Fruit fly (Drosophila melanogaster) whole organism, embryonic: ENCODE data around the gene CG15201.

ENCODE experiments used
- Bgb ChIP-seq: fragments of 200-800 bp; sonication (Bioruptor generic); IDR thresholded peaks from 2 replicates; pipeline ENCODE4 v1.3.6; 2022; ENCODE audit warnings: missing biosample characterization, missing genetic modification characterization; ENCODE audit not compliant: partially characterized antibody
- CG10267 ChIP-seq: fragments of 200-800 bp; sonication (Bioruptor generic); optimal IDR thresholded peaks from 2 replicates; lab custom pipeline; 2018; ENCODE audit warnings: missing biosample characterization, mild to moderate bottlenecking, missing genetic modification characterization, moderate library complexity
- CG13624 ChIP-seq: fragments of 200-800 bp; sonication (Bioruptor generic); optimal IDR thresholded peaks from 2 replicates; lab custom pipeline; 2016; ENCODE audit warnings: missing biosample characterization, missing genetic modification characterization
- CG15011 ChIP-seq: fragments of 200-800 bp; sonication (Bioruptor generic); optimal IDR thresholded peaks from 3 replicates; lab custom pipeline; 2018; ENCODE audit warnings: missing biosample characterization, mild to moderate bottlenecking, missing genetic modification characterization
- CG17361 ChIP-seq: fragments of 200-800 bp; sonication (Bioruptor generic); IDR thresholded peaks from 3 replicates; pipeline ENCODE4 v1.3.6; 2022; ENCODE audit warnings: missing biosample characterization, missing genetic modification characterization
- CG18619 ChIP-seq: fragments of 200-800 bp; sonication (Bioruptor generic); optimal IDR thresholded peaks from 3 replicates; lab custom pipeline; 2017; ENCODE audit warnings: missing biosample characterization, mild to moderate bottlenecking, missing genetic modification characterization
- CG2712 ChIP-seq: fragments of 200-800 bp; optimal IDR thresholded peaks from 3 replicates; lab custom pipeline; 2019; ENCODE audit warnings: missing biosample characterization, mild to moderate bottlenecking, missing genetic modification characterization, moderate library complexity
- CG32532 ChIP-seq: fragments of 200-800 bp; sonication (Bioruptor generic); IDR thresholded peaks from 2 replicates; pipeline ENCODE4 v1.3.6; 2022; ENCODE audit warnings: missing biosample characterization, missing genetic modification characterization
- CG33557 ChIP-seq: fragments of 200-800 bp; sonication (Bioruptor generic); optimal IDR thresholded peaks from 2 replicates; lab custom pipeline; 2019; ENCODE audit warnings: missing biosample characterization, mild to moderate bottlenecking, missing genetic modification characterization, moderate library complexity
- CG4617 ChIP-seq: fragments of 200-800 bp; sonication (Bioruptor generic); optimal IDR thresholded peaks from 3 replicates; lab custom pipeline; 2016; ENCODE audit warnings: missing biosample characterization, missing genetic modification characterization, borderline replicate concordance
- CG7372 ChIP-seq: fragments of 200-800 bp; sonication (Bioruptor generic); IDR thresholded peaks from 2 replicates; pipeline ENCODE4 v1.3.6; 2022; ENCODE audit warnings: missing biosample characterization, missing genetic modification characterization
- CG8281 ChIP-seq: fragments of 200-800 bp; sonication (Bioruptor generic); optimal IDR thresholded peaks from 2 replicates; lab custom pipeline; 2018; ENCODE audit warnings: missing biosample characterization, mild to moderate bottlenecking, missing genetic modification characterization, moderate library complexity
- CG8765 ChIP-seq: fragments of 200-800 bp; sonication (Bioruptor generic); IDR thresholded peaks from 2 replicates; pipeline ENCODE4 v1.3.6; 2022; ENCODE audit warnings: missing biosample characterization, missing genetic modification characterization
- CG8944 ChIP-seq: fragments of 200-800 bp; sonication (Bioruptor generic); optimal IDR thresholded peaks from 3 replicates; lab custom pipeline; 2016; ENCODE audit warnings: missing biosample characterization, missing genetic modification characterization
- CG9932 ChIP-seq: fragments of 200-800 bp; sonication (Bioruptor generic); IDR thresholded peaks from 2 replicates; pipeline ENCODE4 v1.3.6; 2022; ENCODE audit warnings: missing biosample characterization, missing genetic modification characterization
- Dbx ChIP-seq: fragments of 200-800 bp; sonication (Bioruptor generic); IDR thresholded peaks from 3 replicates; pipeline ENCODE4 v1.3.6; 2022; ENCODE audit warnings: missing biosample characterization, missing genetic modification characterization
- HHEX ChIP-seq: fragments of 200-800 bp; sonication (Bioruptor generic); optimal IDR thresholded peaks from 3 replicates; lab custom pipeline; 2017; ENCODE audit warnings: missing biosample characterization, mild to moderate bottlenecking, missing genetic modification characterization, missing genetic modification reagents
- Hmx ChIP-seq: fragments of 200-800 bp; sonication (Bioruptor generic); optimal IDR thresholded peaks from 2 replicates; lab custom pipeline; 2016; ENCODE audit warnings: missing biosample characterization, missing genetic modification characterization
- Hr39 ChIP-seq: fragments of >200 bp; optimal IDR thresholded peaks from 2 replicates; lab custom pipeline; 2017
- Myb ChIP-seq: fragments of 200-800 bp; sonication (Bioruptor generic); optimal IDR thresholded peaks from 2 replicates; lab custom pipeline; 2016; ENCODE audit warnings: missing biosample characterization, missing genetic modification characterization
- Rx ChIP-seq: fragments of 200-800 bp; sonication (Bioruptor generic); IDR thresholded peaks from 2 replicates; pipeline ENCODE4 v1.3.6; 2022; ENCODE audit warnings: missing biosample characterization, missing genetic modification characterization
- Six4 ChIP-seq: fragments of 200-800 bp; sonication (Bioruptor generic); optimal IDR thresholded peaks from 2 replicates; lab custom pipeline; 2016; ENCODE audit warnings: missing biosample characterization, missing genetic modification characterization
- Sox100B ChIP-seq: fragments of 200-800 bp; sonication (Bioruptor generic); optimal IDR thresholded peaks from 3 replicates; lab custom pipeline; 2018; ENCODE audit warnings: missing biosample characterization, mild to moderate bottlenecking, missing genetic modification characterization
- TFAM ChIP-seq: fragments of 200-800 bp; sonication (Bioruptor generic); optimal IDR thresholded peaks from 2 replicates; lab custom pipeline; 2017; ENCODE audit warnings: missing biosample characterization, missing genetic modification characterization, inconsistent platforms
- YL-1 ChIP-seq: fragments of 200-800 bp; sonication (Bioruptor generic); optimal IDR thresholded peaks from 3 replicates; lab custom pipeline; 2017; ENCODE audit warnings: missing biosample characterization, mild to moderate bottlenecking, missing genetic modification characterization
- bab2 ChIP-seq: fragments of 200-800 bp; sonication (Bioruptor generic); optimal IDR thresholded peaks from 2 replicates; lab custom pipeline; 2016; ENCODE audit warnings: missing biosample characterization, missing genetic modification characterization
- bcd ChIP-seq: fragments of 200-800 bp; sonication (Bioruptor generic); optimal IDR thresholded peaks from 2 replicates; lab custom pipeline; 2017; ENCODE audit warnings: missing biosample characterization, mild to moderate bottlenecking, missing genetic modification characterization
- bigmax ChIP-seq: fragments of 200-800 bp; sonication (Bioruptor generic); optimal IDR thresholded peaks from 2 replicates; lab custom pipeline; 2018; ENCODE audit warnings: missing biosample characterization, mild to moderate bottlenecking, missing genetic modification characterization
- bsh ChIP-seq, 2 experiments: fragments of 200-800 bp; sonication (Bioruptor generic); optimal IDR thresholded peaks; 2 replicates each; lab custom pipeline; 2017 to 2018; ENCODE audit warnings: mild to moderate bottlenecking in 2 of 2, missing biosample characterization in 2 of 2, missing genetic modification characterization in 2 of 2, moderate library complexity in 1 of 2
- caup ChIP-seq: fragments of 200-800 bp; sonication (Bioruptor generic); optimal IDR thresholded peaks from 3 replicates; lab custom pipeline; 2017; ENCODE audit warnings: missing biosample characterization, mild to moderate bottlenecking, missing genetic modification characterization, moderate library complexity; ENCODE audit not compliant: severe bottlenecking
- chm ChIP-seq: fragments of 200-800 bp; sonication (Bioruptor generic); IDR thresholded peaks from 2 replicates; pipeline ENCODE4 v1.3.6; 2022; ENCODE audit warnings: missing biosample characterization, missing genetic modification characterization
- crp ChIP-seq, 2 experiments: fragments of 200-800 bp; sonication (Bioruptor generic); optimal IDR thresholded peaks; 2 replicates in 1 of 2; 3 replicates in 1 of 2; lab custom pipeline; 2017; ENCODE audit warnings: missing biosample characterization in 2 of 2, missing genetic modification characterization in 2 of 2, mild to moderate bottlenecking in 1 of 2, moderate library complexity in 1 of 2
- cwo ChIP-seq: fragments of 200-800 bp; sonication (Bioruptor generic); optimal IDR thresholded peaks from 3 replicates; lab custom pipeline; 2017; ENCODE audit warnings: missing biosample characterization, missing genetic modification characterization, mild to moderate bottlenecking, moderate library complexity, missing genetic modification reagents
- dimm ChIP-seq: fragments of 200-800 bp; sonication (Bioruptor generic); IDR thresholded peaks from 2 replicates; pipeline ENCODE4 v1.3.6; 2022; ENCODE audit warnings: missing biosample characterization, missing genetic modification characterization
- dmrt11E ChIP-seq: fragments of 200-800 bp; sonication (Bioruptor generic); optimal IDR thresholded peaks from 3 replicates; lab custom pipeline; 2018; ENCODE audit warnings: missing biosample characterization, mild to moderate bottlenecking, missing genetic modification characterization, moderate library complexity
- eyg ChIP-seq: fragments of 200-800 bp; sonication (Bioruptor generic); optimal IDR thresholded peaks from 3 replicates; lab custom pipeline; 2016; ENCODE audit warnings: missing biosample characterization, missing genetic modification characterization
- fru ChIP-seq: fragments of >200 bp; optimal IDR thresholded peaks from 2 replicates; lab custom pipeline; 2017
- gcm2 ChIP-seq: fragments of 200-800 bp; sonication (Bioruptor generic); optimal IDR thresholded peaks from 2 replicates; lab custom pipeline; 2016; ENCODE audit warnings: missing biosample characterization, missing genetic modification characterization
- grau ChIP-seq: fragments of 200-800 bp; optimal IDR thresholded peaks from 3 replicates; lab custom pipeline; 2019; ENCODE audit warnings: missing biosample characterization, mild to moderate bottlenecking, missing genetic modification characterization, moderate library complexity
- h ChIP-seq: fragments of >200 bp; optimal IDR thresholded peaks from 2 replicates; lab custom pipeline; 2017
- inv ChIP-seq: fragments of 200-800 bp; sonication (Bioruptor generic); IDR thresholded peaks from 2 replicates; pipeline ENCODE4 v1.3.6; 2022; ENCODE audit warnings: missing biosample characterization, missing genetic modification characterization; ENCODE audit not compliant: partially characterized antibody
- lov ChIP-seq, 2 experiments: fragments of 200-800 bp in 1 of 2; fragments of >200 bp in 1 of 2; sonication (Bioruptor generic) in 1 of 2; IDR thresholded peaks in 1 of 2; optimal IDR thresholded peaks in 1 of 2; 2 replicates in 1 of 2; 3 replicates in 1 of 2; pipeline versions ENCODE4 v1.3.6 to Lab custom; 2017 to 2022; ENCODE audit warnings: missing biosample characterization in 1 of 2, missing genetic modification characterization in 1 of 2
- repo ChIP-seq: fragments of 200-800 bp; sonication (Bioruptor generic); optimal IDR thresholded peaks from 2 replicates; lab custom pipeline; 2016; ENCODE audit warnings: missing biosample characterization, missing genetic modification characterization
- schlank ChIP-seq: fragments of 200-800 bp; sonication (Bioruptor generic); optimal IDR thresholded peaks from 2 replicates; lab custom pipeline; 2018; ENCODE audit warnings: missing biosample characterization, mild to moderate bottlenecking, missing genetic modification characterization
- seq ChIP-seq: fragments of 200-800 bp; sonication (Bioruptor generic); IDR thresholded peaks from 2 replicates; pipeline ENCODE4 v1.3.6; 2022; ENCODE audit warnings: missing biosample characterization, missing genetic modification characterization
- sob ChIP-seq: fragments of 200-800 bp; sonication (Bioruptor generic); IDR thresholded peaks from 2 replicates; pipeline ENCODE4 v1.3.6; 2022; ENCODE audit warnings: missing biosample characterization, missing genetic modification characterization
- tio ChIP-seq: fragments of 200-800 bp; sonication (Bioruptor generic); optimal IDR thresholded peaks from 2 replicates; lab custom pipeline; 2017; ENCODE audit warnings: missing biosample characterization, missing genetic modification characterization, inconsistent platforms
- wor ChIP-seq: fragments of 200-800 bp; sonication (Bioruptor generic); IDR thresholded peaks from 2 replicates; pipeline ENCODE4 v1.3.6; 2022; ENCODE audit warnings: missing biosample characterization, missing genetic modification characterization
- zen2 ChIP-seq: fragments of 200-800 bp; sonication (Bioruptor generic); IDR thresholded peaks from 3 replicates; pipeline ENCODE4 v1.3.6; 2022; ENCODE audit warnings: missing biosample characterization, missing genetic modification characterization; ENCODE audit not compliant: partially characterized antibody

CG15201 gene

DNA sequence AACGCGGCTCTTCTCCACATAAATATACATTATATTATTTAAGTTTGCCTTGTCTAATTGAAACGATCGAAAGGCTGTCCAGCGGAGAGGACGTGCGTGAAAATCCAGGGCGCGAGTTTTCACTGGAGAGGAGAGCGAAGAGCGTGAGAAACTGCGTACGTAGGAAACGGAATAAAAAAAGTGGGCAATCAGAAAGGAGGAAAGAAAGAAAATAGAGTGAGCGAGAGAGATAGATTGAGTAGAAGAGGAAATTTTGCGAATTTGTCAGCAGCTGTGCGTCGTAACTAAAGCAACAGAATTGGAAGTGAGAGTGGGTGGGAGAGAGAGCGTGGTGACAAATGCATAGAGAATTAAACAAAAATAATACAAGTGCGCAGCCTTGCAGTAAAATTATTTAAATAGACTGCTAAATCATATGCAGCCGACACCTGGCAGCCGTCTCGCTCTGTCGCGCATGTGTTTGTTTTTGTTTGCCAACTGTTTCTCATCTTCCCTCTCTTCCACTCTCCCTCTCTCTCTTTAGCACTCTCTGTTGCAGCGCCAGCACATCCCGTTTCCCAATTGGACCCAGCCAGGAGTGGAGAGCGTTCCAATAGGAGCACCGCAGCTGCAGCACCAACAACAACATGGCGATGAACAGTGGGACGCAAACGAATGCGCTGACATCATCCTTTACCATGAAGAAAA is 10.7 kb downstream of the CG15201 start (continued):
- TF ChIP-seq CG4617 (peak; percentile 30), CG18619 (GFP tag; lab: Kevin White, UChicago) (no peak), CG7372 (GFP tag; lab: Robert Waterston, UW) (no peak), CG8765 (GFP tag; lab: Robert Waterston, UW) (no peak), eyg (no peak), seq (GFP tag; lab: Robert Waterston, UW) (no peak; the same call in 1 of the 2 replicates), lov (optimal IDR thresholded peaks at IDR 0.05; lab: Kevin White, UChicago) (no peak), lov (GFP tag; IDR thresholded peaks at IDR 0.05; lab: Robert Waterston, UW) (no peak), dmrt11E (tag; lab: Kevin White, UChicago) (no peak), Dbx (GFP tag; lab: Robert Waterston, UW) (no peak), fru (no peak), Six4 (GFP tag; lab: Kevin White, UChicago) (no peak), CG8944 (no peak), dimm (GFP tag; lab: Robert Waterston, UW) (no peak), inv (GFP tag; lab: Robert Waterston, UW) (no peak), Hr39 (lab: Kevin White, UChicago) (no peak), Hmx (GFP tag; lab: Kevin White, UChicago) (no peak), zen2 (GFP tag; lab: Robert Waterston, UW) (no peak), TFAM (GFP tag; lab: Kevin White, UChicago) (no peak), CG13624 (GFP tag; lab: Kevin White, UChicago) (no peak), CG8281 (no peak), Rx (GFP tag; lab: Robert Waterston, UW) (no peak), gcm2 (no peak), tio (no peak), YL-1 (GFP tag; lab: Kevin White, UChicago) (peak; percentile 40), bigmax (GFP tag; lab: Kevin White, UChicago) (no peak), chm (GFP tag; lab: Robert Waterston, UW) (no peak), Bgb (GFP tag; lab: Robert Waterston, UW) (no peak), CG10267 (tag; lab: Kevin White, UChicago) (no peak)
- TF ChIP-seq, all 482 proteins: peak for 36

DNA sequence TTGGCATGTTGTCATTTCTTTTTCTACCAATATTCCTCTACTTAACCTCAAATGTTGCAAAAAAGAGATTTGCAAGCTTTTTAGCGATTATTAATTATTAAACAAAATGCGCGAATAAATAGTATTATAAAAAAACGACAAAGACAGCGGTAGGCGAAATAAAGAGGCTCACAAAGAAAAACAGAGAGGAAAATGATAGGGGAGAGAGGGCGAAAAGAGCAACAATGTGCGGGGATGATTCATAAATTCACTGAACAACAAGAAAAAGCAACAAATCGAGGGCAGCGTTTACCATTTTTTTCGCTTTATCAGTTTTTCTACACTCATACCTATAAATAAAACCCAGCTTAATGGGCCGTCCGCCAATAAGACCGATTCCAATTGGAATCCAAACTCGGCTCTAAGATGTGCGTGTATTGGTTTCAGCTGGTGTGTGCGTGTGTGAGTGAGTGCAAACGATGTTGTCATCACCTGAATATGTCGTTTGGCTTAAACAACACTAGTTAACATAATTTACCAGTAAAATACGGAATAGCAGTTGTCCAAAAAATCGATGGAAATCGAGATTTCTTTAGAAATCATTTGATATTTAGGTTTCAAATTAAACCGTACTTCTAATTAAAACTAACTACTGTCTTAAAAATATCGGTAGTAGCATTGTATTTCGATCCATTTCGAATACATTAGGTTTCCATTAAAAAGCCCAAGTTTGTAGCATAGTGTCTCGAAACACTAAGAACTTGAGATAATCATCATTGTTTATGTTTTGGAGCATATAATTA is 12.1 kb downstream of the CG15201 start:
- TF ChIP-seq sob (GFP tag; lab: Robert Waterston, UW) (no peak), bcd (GFP tag; lab: Kevin White, UChicago) (peak; percentile 11), CG33557 (GFP tag; lab: Kevin White, UChicago) (no peak), CG15011 (GFP tag; lab: Kevin White, UChicago) (no peak), h (lab: Kevin White, UChicago) (no peak), grau (tag; lab: Kevin White, UChicago) (peak; percentile 37), crp (GFP tag; optimal IDR thresholded peaks at IDR 0.05; lab: Kevin White, UChicago) (no peak), wor (GFP tag; lab: Robert Waterston, UW) (no peak), bsh (GFP tag; optimal IDR thresholded peaks at IDR 0.05; lab: Kevin White, UChicago) (no peak), CG10267 (tag; lab: Kevin White, UChicago) (peak; percentile 13), schlank (tag; lab: Kevin White, UChicago) (no peak), CG32532 (GFP tag; lab: Robert Waterston, UW) (peak; percentile 69), HHEX (GFP tag; lab: Kevin White, UChicago) (no peak), CG17361 (GFP tag; lab: Robert Waterston, UW) (no peak), Sox100B (no peak), CG9932 (GFP tag; lab: Robert Waterston, UW) (peak; percentile 35), Myb (GFP tag; lab: Kevin White, UChicago) (no peak), bab2 (GFP tag; lab: Kevin White, UChicago) (no peak), cwo (GFP tag; lab: Kevin White, UChicago) (peak; percentile 3), CG2712 (tag; lab: Kevin White, UChicago) (peak; percentile 28), caup (peak; percentile 10), repo (GFP tag; lab: Kevin White, UChicago) (no peak)
